Worm (Caenorhabditis elegans): ENCODE measurements around the gene mcd-1.

DNA sequence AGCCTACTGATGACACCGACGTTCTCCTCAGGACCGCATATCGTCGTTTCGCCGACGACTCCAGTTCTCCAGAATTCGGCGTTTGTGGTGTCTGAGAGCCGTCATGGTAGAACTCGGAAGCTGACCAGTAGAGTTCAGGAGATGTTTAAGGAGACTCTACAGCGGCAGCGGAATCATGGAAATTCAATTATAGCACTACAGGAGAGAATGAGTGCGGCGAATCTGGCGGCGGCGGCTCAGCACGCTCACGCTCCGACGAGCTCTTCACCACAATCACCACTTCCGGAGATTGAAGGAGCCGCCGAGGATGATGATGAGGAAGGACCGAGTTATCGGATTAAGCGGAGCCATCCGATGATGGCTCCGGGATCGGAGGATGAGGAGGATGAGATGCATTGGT is 8.8 kb upstream of the mcd-1 start:
- TF ChIP-seq ceh-13 (GFP tag; optimal IDR thresholded peaks at IDR 0.05) (no peak), ets-7 (tag; optimal IDR thresholded peaks at IDR 0.05) (no peak), ama-1 (optimal IDR thresholded peaks at IDR 0.05) (no peak), sea-1 (GFP tag; conservative IDR thresholded peaks at IDR 0.05) (no peak), scrt-1 (GFP tag; IDR thresholded peaks at IDR 0.05) (no peak), hnd-1 (tag; optimal IDR thresholded peaks at IDR 0.05) (no peak), flt-1 (GFP tag; IDR thresholded peaks at IDR 0.05) (no peak), aly-1 (tag; optimal IDR thresholded peaks at IDR 0.05) (no peak), B0310.2 (tag; optimal IDR thresholded peaks at IDR 0.05) (no peak), hmbx-1 (tag; optimal IDR thresholded peaks at IDR 0.05) (no peak), pes-1 (GFP tag; IDR thresholded peaks at IDR 0.05) (no peak), hmg-4 (GFP tag; optimal IDR thresholded peaks at IDR 0.05) (no peak)

Measured in whole organism, early embryonic.